Worm (Caenorhabditis elegans): ENCODE data around the gene mom-2.

mom-2 gene

ce11 chrV:8355435-8356212, at the start of gene mom-2:
mom-2 (plus strand) TSS chrV:8355988.
- TF ChIP-seq nhr-43 (tag; optimal IDR thresholded peaks at IDR 0.05; ENCODE audit: poor library complexity, severe bottlenecking) = no peak
- TF ChIP-seq nhr-11 (tag; optimal IDR thresholded peaks at IDR 0.05) = no peak
- no peak for TF ChIP-seq R02D3.7 (tag; optimal IDR thresholded peaks at IDR 0.05)
- TF ChIP-seq lin-15B (tag; optimal IDR thresholded peaks at IDR 0.05) = no peak
- no peak for TF ChIP-seq sea-2 (GFP tag; optimal IDR thresholded peaks at IDR 0.05)
- TF ChIP-seq mdl-1 (tag; optimal IDR thresholded peaks at IDR 0.05) = no peak
- TF ChIP-seq unc-62 (GFP tag; optimal IDR thresholded peaks at IDR 0.05) = no peak
- TF ChIP-seq nhr-77 (tag; optimal IDR thresholded peaks at IDR 0.05) = no peak
- TF ChIP-seq pha-4 (tag; optimal IDR thresholded peaks at IDR 0.05) = no peak
- no peak for TF ChIP-seq nhr-67 (tag; optimal IDR thresholded peaks at IDR 0.05)

DNA sequence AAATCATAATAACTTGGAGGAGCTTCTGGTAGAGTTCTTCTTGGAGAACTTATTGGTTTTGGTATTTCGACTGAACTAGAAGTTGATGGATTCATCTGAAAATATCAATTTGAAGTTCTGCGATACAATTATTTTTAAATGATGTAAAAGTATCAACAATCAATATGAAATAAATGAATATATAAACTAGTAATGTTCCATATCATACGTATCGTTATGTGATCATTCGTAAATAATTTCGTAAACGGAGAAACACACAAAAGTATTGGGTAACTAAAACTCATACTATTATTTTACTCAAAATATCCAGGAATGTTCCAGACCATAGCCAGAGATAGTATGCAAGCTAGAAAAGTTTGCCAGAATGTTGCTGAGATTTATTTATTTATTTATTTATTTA, 49.4 kb upstream of the mom-2 start, which contains the start of gene W02D7.8:
Gene W02D7.8 (minus strand): TSS at position 101 of the 400 bp plus-strand sequence.
- no peak for TF ChIP-seq nfya-1 (tag; optimal IDR thresholded peaks at IDR 0.05; ENCODE audit: insufficient read depth)
- TF ChIP-seq nhr-76 (tag; optimal IDR thresholded peaks at IDR 0.05) = no peak
- TF ChIP-seq mdl-1 (tag; optimal IDR thresholded peaks at IDR 0.05) = no peak
- TF ChIP-seq lsy-12 (tag; optimal IDR thresholded peaks at IDR 0.05) = no peak
- no peak for TF ChIP-seq aly-2 (tag; optimal IDR thresholded peaks at IDR 0.05)
- TF ChIP-seq elt-3 (tag; optimal IDR thresholded peaks at IDR 0.05) = no peak
- no peak for TF ChIP-seq ceh-9 (tag; optimal IDR thresholded peaks at IDR 0.05)
- no peak for TF ChIP-seq ZK546.5 (tag; optimal IDR thresholded peaks at IDR 0.05)
- TF ChIP-seq nhr-25 (tag; optimal IDR thresholded peaks at IDR 0.05) = no peak
- TF ChIP-seq unc-62 (GFP tag; optimal IDR thresholded peaks at IDR 0.05) = no peak
- TF ChIP-seq egl-5 (tag; optimal IDR thresholded peaks at IDR 0.05) = no peak
- no peak for TF ChIP-seq ama-1 (optimal IDR thresholded peaks at IDR 0.05)
- TF ChIP-seq mml-1 (tag; optimal IDR thresholded peaks at IDR 0.05) = no peak
- no peak for TF ChIP-seq lin-39 (tag; optimal IDR thresholded peaks at IDR 0.05)
- no peak for TF ChIP-seq skn-1 (tag; optimal IDR thresholded peaks at IDR 0.05)
- no peak for TF ChIP-seq jun-1 (tag; optimal IDR thresholded peaks at IDR 0.05)
- TF ChIP-seq nhr-28 (tag; optimal IDR thresholded peaks at IDR 0.05) = no peak
- no peak for TF ChIP-seq elt-2 (tag; optimal IDR thresholded peaks at IDR 0.05)

- TF ChIP-seq ztf-4 (tag; optimal IDR thresholded peaks at IDR 0.05) (no peak), elt-1 (tag; optimal IDR thresholded peaks at IDR 0.05) (no peak), nfya-1 (tag; optimal IDR thresholded peaks at IDR 0.05; ENCODE audit: insufficient read depth) (no peak), pqm-1 (tag; optimal IDR thresholded peaks at IDR 0.05) (peak; percentile 71), zag-1 (tag; optimal IDR thresholded peaks at IDR 0.05) (no peak), nhr-67 (tag; optimal IDR thresholded peaks at IDR 0.05) (no peak), daf-12 (tag; optimal IDR thresholded peaks at IDR 0.05) (no peak), nhr-25 (tag; optimal IDR thresholded peaks at IDR 0.05) (no peak), nhr-43 (tag; optimal IDR thresholded peaks at IDR 0.05; ENCODE audit: poor library complexity, severe bottlenecking) (no peak), hmg-11 (tag; optimal IDR thresholded peaks at IDR 0.05) (no peak), elt-2 (tag; optimal IDR thresholded peaks at IDR 0.05) (peak; percentile 81), ceh-16 (tag; optimal IDR thresholded peaks at IDR 0.05) (no peak), lin-39 (tag; optimal IDR thresholded peaks at IDR 0.05) (no peak), nhr-76 (tag; optimal IDR thresholded peaks at IDR 0.05) (no peak)
These were observed 48.8 kb upstream of the mom-2 start for ce11 chrV:8307013-8307412.

DNA sequence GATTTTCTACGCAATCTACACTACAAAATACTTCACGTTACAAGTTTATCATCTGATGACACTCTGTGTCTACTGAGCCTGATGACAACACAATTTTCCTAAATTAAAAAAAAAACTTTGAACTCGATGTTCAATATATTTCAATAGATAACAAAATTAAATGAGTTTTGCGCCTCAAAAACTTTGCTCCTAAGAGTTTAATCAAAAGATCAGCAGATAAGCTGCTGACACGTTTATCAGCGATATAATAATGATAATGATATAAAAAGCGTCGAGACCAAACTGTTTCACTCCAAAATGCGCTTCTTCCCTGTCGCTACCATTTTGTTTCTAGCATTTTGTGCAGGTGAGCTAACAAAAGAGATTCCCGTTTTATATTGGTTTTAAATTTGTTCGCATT, 48.1 kb upstream of the mom-2 start, which contains the start of gene clec-218:
Gene clec-218 (plus strand): TSS at position 262 of the 400 bp plus-strand sequence.
- TF ChIP-seq zag-1 (tag; optimal IDR thresholded peaks at IDR 0.05) = no peak
- peak; percentile 90 for TF ChIP-seq elt-2 (tag; optimal IDR thresholded peaks at IDR 0.05)
- peak; percentile 78 for TF ChIP-seq pqm-1 (tag; optimal IDR thresholded peaks at IDR 0.05)

ce11 chrV:8311210-8311609, 44.6 kb upstream of the mom-2 start, which contains the start of gene W02D7.12:
W02D7.12 (plus strand) TSS chrV:8311510.
- no peak for TF ChIP-seq elt-2 (tag; optimal IDR thresholded peaks at IDR 0.05)
- TF ChIP-seq egl-5 (tag; optimal IDR thresholded peaks at IDR 0.05) = no peak
- no peak for TF ChIP-seq ceh-16 (tag; optimal IDR thresholded peaks at IDR 0.05)
- TF ChIP-seq aly-2 (tag; optimal IDR thresholded peaks at IDR 0.05) = no peak
- no peak for TF ChIP-seq sea-2 (GFP tag; optimal IDR thresholded peaks at IDR 0.05)
- TF ChIP-seq skn-1 (tag; optimal IDR thresholded peaks at IDR 0.05) = no peak
- TF ChIP-seq nhr-28 (tag; optimal IDR thresholded peaks at IDR 0.05) = no peak
- no peak for TF ChIP-seq nhr-43 (tag; optimal IDR thresholded peaks at IDR 0.05; ENCODE audit: poor library complexity, severe bottlenecking)
- TF ChIP-seq snpc-4 (tag; optimal IDR thresholded peaks at IDR 0.05) = no peak
- no peak for TF ChIP-seq nhr-76 (tag; optimal IDR thresholded peaks at IDR 0.05)
- no peak for TF ChIP-seq ama-1 (optimal IDR thresholded peaks at IDR 0.05)
- TF ChIP-seq pqm-1 (tag; optimal IDR thresholded peaks at IDR 0.05) = no peak
- no peak for TF ChIP-seq pha-4 (tag; optimal IDR thresholded peaks at IDR 0.05)
- no peak for TF ChIP-seq fos-1 (tag; optimal IDR thresholded peaks at IDR 0.05)
- no peak for TF ChIP-seq ztf-4 (tag; optimal IDR thresholded peaks at IDR 0.05)
- no peak for TF ChIP-seq fkh-2 (tag; optimal IDR thresholded peaks at IDR 0.05)
